Fruit fly (Drosophila melanogaster) whole organism, embryonic: ENCODE results near the gene MYPT-75D.

Experiments used
- ATbp ChIP-seq: fragments of 200-800 bp; sonication (Bioruptor generic); optimal IDR thresholded peaks from 2 replicates; lab custom pipeline; 2017; ENCODE audit warnings: missing biosample characterization, mild to moderate bottlenecking, missing genetic modification characterization, missing genetic modification reagents
- CG11085 ChIP-seq: fragments of 200-800 bp; sonication (Bioruptor generic); IDR thresholded peaks from 2 replicates; pipeline ENCODE4 v1.3.6; 2022; ENCODE audit warnings: missing biosample characterization, missing genetic modification characterization
- CG11247 ChIP-seq: fragments of 200-800 bp; sonication (Bioruptor generic); IDR thresholded peaks from 2 replicates; pipeline ENCODE4 v1.3.6; 2022; ENCODE audit warnings: missing biosample characterization, missing genetic modification characterization
- CG11456 ChIP-seq: fragments of 200-800 bp; sonication (Bioruptor generic); IDR thresholded peaks from 3 replicates; pipeline ENCODE4 v1.3.6; 2022; ENCODE audit warnings: missing biosample characterization, missing genetic modification characterization
- CG11695 ChIP-seq: fragments of 200-800 bp; sonication (Bioruptor generic); IDR thresholded peaks from 3 replicates; pipeline ENCODE4 v1.3.6; 2022; ENCODE audit warnings: missing biosample characterization, missing genetic modification characterization
- CG11696 ChIP-seq: fragments of 200-800 bp; sonication (Bioruptor generic); IDR thresholded peaks from 2 replicates; pipeline ENCODE4 v1.3.6; 2022; ENCODE audit warnings: missing biosample characterization, missing genetic modification characterization
- CG12104 ChIP-seq: fragments of 200-800 bp; sonication (Bioruptor generic); optimal IDR thresholded peaks from 3 replicates; lab custom pipeline; 2016; ENCODE audit warnings: missing biosample characterization, missing genetic modification characterization
- CG12299 ChIP-seq: fragments of 200-800 bp; sonication (Bioruptor generic); optimal IDR thresholded peaks from 2 replicates; lab custom pipeline; 2018; ENCODE audit warnings: missing biosample characterization, mild to moderate bottlenecking, missing genetic modification characterization
- CG12769 ChIP-seq: fragments of 200-800 bp; sonication (Bioruptor generic); optimal IDR thresholded peaks from 2 replicates; lab custom pipeline; 2019; ENCODE audit warnings: missing biosample characterization, mild to moderate bottlenecking, missing genetic modification characterization, moderate library complexity
- CG17328 ChIP-seq: fragments of 200-800 bp; sonication (Bioruptor generic); IDR thresholded peaks from 2 replicates; pipeline ENCODE4 v1.3.6; 2022; ENCODE audit warnings: missing biosample characterization, missing genetic modification characterization
- CG17359 ChIP-seq: fragments of 200-800 bp; sonication (Bioruptor generic); optimal IDR thresholded peaks from 3 replicates; lab custom pipeline; 2018; ENCODE audit warnings: missing biosample characterization, mild to moderate bottlenecking, missing genetic modification characterization, moderate library complexity
- CG32767 ChIP-seq: fragments of 200-800 bp; sonication (Bioruptor generic); IDR thresholded peaks from 2 replicates; pipeline ENCODE4 v1.3.6; 2022; ENCODE audit warnings: missing biosample characterization, missing genetic modification characterization
- CG3407 ChIP-seq: fragments of 200-800 bp; sonication (Bioruptor generic); optimal IDR thresholded peaks from 2 replicates; lab custom pipeline; 2018; ENCODE audit warnings: missing biosample characterization, mild to moderate bottlenecking, missing genetic modification characterization
- CG34422 ChIP-seq: fragments of 200-800 bp; sonication (Bioruptor generic); IDR thresholded peaks from 3 replicates; pipeline ENCODE4 v1.3.6; 2022; ENCODE audit warnings: missing biosample characterization, missing genetic modification characterization
- CG7271 ChIP-seq: fragments of 200-800 bp; sonication (Bioruptor generic); optimal IDR thresholded peaks from 2 replicates; lab custom pipeline; 2018; ENCODE audit warnings: missing biosample characterization, mild to moderate bottlenecking, missing genetic modification characterization, moderate library complexity
- CG7372 ChIP-seq: fragments of 200-800 bp; sonication (Bioruptor generic); IDR thresholded peaks from 2 replicates; pipeline ENCODE4 v1.3.6; 2022; ENCODE audit warnings: missing biosample characterization, missing genetic modification characterization
- CG8281 ChIP-seq: fragments of 200-800 bp; sonication (Bioruptor generic); optimal IDR thresholded peaks from 2 replicates; lab custom pipeline; 2018; ENCODE audit warnings: missing biosample characterization, mild to moderate bottlenecking, missing genetic modification characterization, moderate library complexity
- CG8765 ChIP-seq: fragments of 200-800 bp; sonication (Bioruptor generic); IDR thresholded peaks from 2 replicates; pipeline ENCODE4 v1.3.6; 2022; ENCODE audit warnings: missing biosample characterization, missing genetic modification characterization
- Dll ChIP-seq: fragments of 200-800 bp; sonication (Bioruptor generic); IDR thresholded peaks from 4 replicates; pipeline ENCODE4 v1.3.6; 2022; ENCODE audit warnings: missing biosample characterization, missing genetic modification characterization; ENCODE audit not compliant: partially characterized antibody
- Drgx ChIP-seq: fragments of 200-800 bp; sonication (Bioruptor generic); IDR thresholded peaks from 2 replicates; pipeline ENCODE4 v1.3.6; 2022; ENCODE audit warnings: missing biosample characterization, missing genetic modification characterization
- H15 ChIP-seq: fragments of 200-800 bp; sonication (Bioruptor generic); IDR thresholded peaks from 3 replicates; pipeline ENCODE4 v1.3.6; 2022; ENCODE audit warnings: missing biosample characterization, missing genetic modification characterization
- HLHmδ ChIP-seq: fragments of 200-800 bp; sonication (Bioruptor generic); optimal IDR thresholded peaks from 2 replicates; lab custom pipeline; 2018; ENCODE audit warnings: missing biosample characterization, mild to moderate bottlenecking, missing genetic modification characterization, moderate library complexity
- Hand ChIP-seq: fragments of 200-800 bp; sonication (Bioruptor generic); optimal IDR thresholded peaks from 2 replicates; lab custom pipeline; 2017; ENCODE audit warnings: mild to moderate bottlenecking, missing biosample characterization, missing genetic modification reagents, missing genetic modification characterization
- Hmr ChIP-seq: fragments of 200-800 bp; sonication (Bioruptor generic); optimal IDR thresholded peaks from 3 replicates; lab custom pipeline; 2017; ENCODE audit warnings: mild to moderate bottlenecking, missing biosample characterization, missing genetic modification reagents, missing genetic modification characterization
- Lhr ChIP-seq: fragments of 200-800 bp; sonication (Bioruptor generic); optimal IDR thresholded peaks from 3 replicates; lab custom pipeline; 2017; ENCODE audit warnings: mild to moderate bottlenecking, missing biosample characterization, missing genetic modification reagents, missing genetic modification characterization
- Ssrp ChIP-seq: fragments of 200-800 bp; sonication (Bioruptor generic); optimal IDR thresholded peaks from 2 replicates; lab custom pipeline; 2018; ENCODE audit warnings: missing biosample characterization, mild to moderate bottlenecking, missing genetic modification characterization, moderate library complexity
- Vsx1 ChIP-seq: fragments of 200-800 bp; sonication (Bioruptor generic); optimal IDR thresholded peaks from 2 replicates; lab custom pipeline; 2017; ENCODE audit warnings: missing biosample characterization, mild to moderate bottlenecking, missing genetic modification characterization, missing genetic modification reagents
- ap ChIP-seq: fragments of 200-800 bp; sonication (Bioruptor generic); IDR thresholded peaks from 2 replicates; pipeline ENCODE4 v1.3.6; 2022; ENCODE audit warnings: missing biosample characterization, missing genetic modification characterization
- bowl ChIP-seq: fragments of 200-800 bp; sonication (Bioruptor generic); IDR thresholded peaks from 2 replicates; pipeline ENCODE4 v1.3.6; 2022; ENCODE audit warnings: missing biosample characterization, missing genetic modification characterization
- da ChIP-seq: fragments of 200-800 bp; sonication (Bioruptor generic); optimal IDR thresholded peaks from 2 replicates; lab custom pipeline; 2016; ENCODE audit warnings: missing biosample characterization, missing genetic modification characterization
- dm ChIP-seq: fragments of 200-800 bp; sonication (Bioruptor generic); optimal IDR thresholded peaks from 3 replicates; lab custom pipeline; 2016; ENCODE audit warnings: missing biosample characterization, missing genetic modification characterization
- dmrt99B ChIP-seq: fragments of 200-800 bp; sonication (Bioruptor generic); optimal IDR thresholded peaks from 2 replicates; lab custom pipeline; 2018; ENCODE audit warnings: missing biosample characterization, mild to moderate bottlenecking, missing genetic modification characterization, moderate library complexity
- en ChIP-seq: fragments of 200-800 bp; sonication (Bioruptor generic); optimal IDR thresholded peaks from 2 replicates; lab custom pipeline; 2016; ENCODE audit warnings: missing biosample characterization, missing genetic modification characterization
- ftz-f1 ChIP-seq: fragments of 200-800 bp; sonication (Bioruptor generic); optimal IDR thresholded peaks from 2 replicates; lab custom pipeline; 2016; ENCODE audit warnings: missing biosample characterization, missing genetic modification characterization
- gsb ChIP-seq: fragments of 200-800 bp; sonication (Bioruptor generic); IDR thresholded peaks from 2 replicates; pipeline ENCODE4 v1.3.6; 2022; ENCODE audit warnings: missing biosample characterization, missing genetic modification characterization
- her ChIP-seq: fragments of 200-800 bp; sonication (Bioruptor generic); optimal IDR thresholded peaks from 2 replicates; lab custom pipeline; 2016; ENCODE audit warnings: missing biosample characterization, missing genetic modification characterization
- hth ChIP-seq: fragments of >200 bp; optimal IDR thresholded peaks from 2 replicates; lab custom pipeline; 2017; ENCODE audit warnings: inconsistent platforms
- jing ChIP-seq: fragments of 200-800 bp; sonication (Bioruptor generic); optimal IDR thresholded peaks from 2 replicates; lab custom pipeline; 2018; ENCODE audit warnings: missing biosample characterization, mild to moderate bottlenecking, missing genetic modification characterization
- lov ChIP-seq, 2 experiments: fragments of 200-800 bp in 1 of 2; fragments of >200 bp in 1 of 2; sonication (Bioruptor generic) in 1 of 2; IDR thresholded peaks in 1 of 2; optimal IDR thresholded peaks in 1 of 2; 2 replicates in 1 of 2; 3 replicates in 1 of 2; pipeline versions ENCODE4 v1.3.6 to Lab custom; 2017 to 2022; ENCODE audit warnings: missing biosample characterization in 1 of 2, missing genetic modification characterization in 1 of 2
- nmo ChIP-seq: fragments of 200-800 bp; sonication (Bioruptor generic); optimal IDR thresholded peaks from 2 replicates; lab custom pipeline; 2018; ENCODE audit warnings: missing biosample characterization, mild to moderate bottlenecking, missing genetic modification characterization, moderate library complexity
- oc ChIP-seq: fragments of 200-800 bp; sonication (Bioruptor generic); optimal IDR thresholded peaks from 2 replicates; lab custom pipeline; 2018; ENCODE audit warnings: missing biosample characterization, mild to moderate bottlenecking, missing genetic modification characterization, moderate library complexity
- pan ChIP-seq, 4 experiments: fragments of >200 bp in 3 of 4; fragments of 200-800 bp in 1 of 4; sonication (Bioruptor generic) in 1 of 4; optimal IDR thresholded peaks in 3 of 4; IDR thresholded peaks in 1 of 4; 2 replicates each; pipeline versions ENCODE4 v1.3.6 to Lab custom; 2017 to 2022; ENCODE audit warnings: missing biosample characterization in 2 of 4, missing genetic modification characterization in 2 of 4, mixed read lengths in 1 of 4
- ro ChIP-seq: fragments of 200-800 bp; sonication (Bioruptor generic); IDR thresholded peaks from 2 replicates; pipeline ENCODE4 v1.3.6; 2022; ENCODE audit warnings: missing biosample characterization, missing genetic modification characterization
- salm ChIP-seq: fragments of 200-800 bp; sonication (Bioruptor generic); optimal IDR thresholded peaks from 2 replicates; lab custom pipeline; 2018; ENCODE audit warnings: missing biosample characterization, mild to moderate bottlenecking, missing genetic modification characterization
- sd ChIP-seq: fragments of 200-800 bp; sonication (Bioruptor generic); optimal IDR thresholded peaks from 3 replicates; lab custom pipeline; 2018; ENCODE audit warnings: missing biosample characterization, mild to moderate bottlenecking, missing genetic modification characterization, moderate library complexity
- shn ChIP-seq: fragments of 200-800 bp; sonication (Bioruptor generic); optimal IDR thresholded peaks from 3 replicates; lab custom pipeline; 2016; ENCODE audit warnings: missing biosample characterization, missing genetic modification characterization
- sqz ChIP-seq: fragments of 200-800 bp; sonication (Bioruptor generic); optimal IDR thresholded peaks from 3 replicates; lab custom pipeline; 2018; ENCODE audit warnings: missing biosample characterization, mild to moderate bottlenecking, missing genetic modification characterization
- sug ChIP-seq: fragments of 200-800 bp; optimal IDR thresholded peaks from 2 replicates; lab custom pipeline; 2019; ENCODE audit warnings: missing biosample characterization, mild to moderate bottlenecking, missing genetic modification characterization, moderate library complexity
- yki ChIP-seq: fragments of >200 bp; optimal IDR thresholded peaks from 3 replicates; lab custom pipeline; 2018

The MYPT-75D gene

dm6 chr3L:18632187-18632635 lies 6.5 kb downstream of the MYPT-75D start (continued):
- no peak for TF ChIP-seq CG11696 (GFP tag; lab: Robert Waterston, UW)
- TF ChIP-seq CG34422 = no peak
- peak; percentile 3 for TF ChIP-seq Hmr (GFP tag; lab: Kevin White, UChicago)

dm6 chr3L:18633084-18633483 lies 7.3 kb downstream of the MYPT-75D start:
- TF ChIP-seq CG17328 (GFP tag; lab: Robert Waterston, UW) = no peak
- TF ChIP-seq sd (tag; lab: Kevin White, UChicago) = peak; percentile 27
- TF ChIP-seq shn (GFP tag; lab: Kevin White, UChicago) = no peak
- TF ChIP-seq CG12104 (GFP tag; lab: Kevin White, UChicago) = no peak
- no peak for TF ChIP-seq ap (GFP tag; lab: Robert Waterston, UW)
- TF ChIP-seq pan (optimal IDR thresholded peaks at IDR 0.05; lab: Kevin White, UChicago) = no peak
- no peak for TF ChIP-seq pan (GFP tag; optimal IDR thresholded peaks at IDR 0.05 in 1 of 2, IDR thresholded peaks at IDR 0.05 in 1 of 2)
- TF ChIP-seq Hmr (GFP tag; lab: Kevin White, UChicago) = peak; percentile 0
- TF ChIP-seq CG11085 = no peak
- TF ChIP-seq CG11695 (GFP tag; lab: Robert Waterston, UW) = no peak
- no peak for TF ChIP-seq salm (tag; lab: Kevin White, UChicago)
- no peak for TF ChIP-seq dm (GFP tag; lab: Kevin White, UChicago)
- TF ChIP-seq sug = peak; percentile 56
- no peak for TF ChIP-seq Hand (GFP tag; lab: Kevin White, UChicago)
- TF ChIP-seq CG12769 (tag; lab: Kevin White, UChicago) = peak; percentile 54
- no peak for TF ChIP-seq ftz-f1 (GFP tag; lab: Kevin White, UChicago)
- TF ChIP-seq da = no peak
- no peak for TF ChIP-seq CG34422
- peak; percentile 51 for TF ChIP-seq Vsx1 (GFP tag; lab: Kevin White, UChicago)
- TF ChIP-seq ro (GFP tag; lab: Robert Waterston, UW) = no peak
- TF ChIP-seq dmrt99B (tag; lab: Kevin White, UChicago) = no peak
- TF ChIP-seq CG3407 (GFP tag; lab: Kevin White, UChicago) = no peak
- TF ChIP-seq gsb (GFP tag; lab: Robert Waterston, UW) = no peak
- TF ChIP-seq Ssrp (tag; lab: Kevin White, UChicago) = no peak
- TF ChIP-seq Drgx = no peak
- no peak for TF ChIP-seq her (GFP tag; lab: Kevin White, UChicago)
- no peak for TF ChIP-seq CG17359 (tag; lab: Kevin White, UChicago)
- no peak for TF ChIP-seq Lhr (GFP tag; lab: Kevin White, UChicago)
- TF ChIP-seq sqz (GFP tag; lab: Kevin White, UChicago) = no peak
- TF ChIP-seq oc (tag; lab: Kevin White, UChicago) = no peak
- TF ChIP-seq yki (lab: Kevin White, UChicago) = no peak
- no peak for TF ChIP-seq ATbp (GFP tag; lab: Kevin White, UChicago)
- TF ChIP-seq hth (lab: Kevin White, UChicago) = no peak
- no peak for TF ChIP-seq CG8281 (tag; lab: Kevin White, UChicago)
- TF ChIP-seq jing (GFP tag; lab: Kevin White, UChicago) = no peak
- no peak for TF ChIP-seq CG7271
- no peak for TF ChIP-seq CG12299 (tag; lab: Kevin White, UChicago)
- no peak for TF ChIP-seq en
- TF ChIP-seq CG11456 (GFP tag; lab: Robert Waterston, UW) = no peak
- no peak for TF ChIP-seq lov (optimal IDR thresholded peaks at IDR 0.05; lab: Kevin White, UChicago)
- TF ChIP-seq lov (GFP tag; IDR thresholded peaks at IDR 0.05; lab: Robert Waterston, UW) = no peak
- TF ChIP-seq CG8765 (GFP tag; lab: Robert Waterston, UW) = no peak
- TF ChIP-seq CG32767 (GFP tag; lab: Robert Waterston, UW) = no peak
- TF ChIP-seq HLHmδ (GFP tag; lab: Kevin White, UChicago) = no peak
- TF ChIP-seq bowl (GFP tag; lab: Robert Waterston, UW) = no peak
- no peak for TF ChIP-seq nmo (GFP tag; lab: Kevin White, UChicago)
- no peak for TF ChIP-seq CG11247 (GFP tag; lab: Robert Waterston, UW)
- no peak for TF ChIP-seq Dll (GFP tag; lab: Robert Waterston, UW)
- TF ChIP-seq H15 (GFP tag; lab: Robert Waterston, UW) = no peak
- TF ChIP-seq CG7372 (GFP tag; lab: Robert Waterston, UW) = no peak
